Fruit fly (Drosophila melanogaster) whole organism, embryonic: Measurements from ENCODE around the gene c12.1.

Source experiments
- Abd-B ChIP-seq: fragments of 200-800 bp; sonication (Bioruptor generic); optimal IDR thresholded peaks from 2 replicates; lab custom pipeline; 2018; ENCODE audit warnings: missing biosample characterization, mild to moderate bottlenecking, missing genetic modification characterization, moderate library complexity
- Antp ChIP-seq: fragments of 200-800 bp; sonication (Bioruptor generic); optimal IDR thresholded peaks from 3 replicates; lab custom pipeline; 2016; ENCODE audit warnings: missing biosample characterization, missing genetic modification characterization
- B-H1 ChIP-seq: fragments of 200-800 bp; sonication (Bioruptor generic); IDR thresholded peaks from 3 replicates; pipeline ENCODE4 v1.3.6; 2022; ENCODE audit warnings: missing biosample characterization, missing genetic modification characterization
- CG11247 ChIP-seq: fragments of 200-800 bp; sonication (Bioruptor generic); IDR thresholded peaks from 2 replicates; pipeline ENCODE4 v1.3.6; 2022; ENCODE audit warnings: missing biosample characterization, missing genetic modification characterization
- CG12071 ChIP-seq: fragments of 200-800 bp; sonication (Bioruptor generic); optimal IDR thresholded peaks from 3 replicates; lab custom pipeline; 2018; ENCODE audit warnings: missing biosample characterization, mild to moderate bottlenecking, missing genetic modification characterization
- CG13624 ChIP-seq: fragments of 200-800 bp; sonication (Bioruptor generic); optimal IDR thresholded peaks from 2 replicates; lab custom pipeline; 2016; ENCODE audit warnings: missing biosample characterization, missing genetic modification characterization
- CG15073 ChIP-seq: fragments of 200-800 bp; sonication (Bioruptor generic); optimal IDR thresholded peaks from 2 replicates; lab custom pipeline; 2016; ENCODE audit warnings: missing biosample characterization, missing genetic modification characterization
- CG15479 ChIP-seq: fragments of 200-800 bp; sonication (Bioruptor generic); optimal IDR thresholded peaks from 3 replicates; lab custom pipeline; 2019; ENCODE audit warnings: missing biosample characterization, mild to moderate bottlenecking, missing genetic modification characterization, moderate library complexity
- CG16863 ChIP-seq: fragments of 200-800 bp; sonication (Bioruptor generic); optimal IDR thresholded peaks from 3 replicates; lab custom pipeline; 2016; ENCODE audit warnings: missing biosample characterization, missing genetic modification characterization
- CG17359 ChIP-seq: fragments of 200-800 bp; sonication (Bioruptor generic); optimal IDR thresholded peaks from 3 replicates; lab custom pipeline; 2018; ENCODE audit warnings: missing biosample characterization, mild to moderate bottlenecking, missing genetic modification characterization, moderate library complexity
- CG17612 ChIP-seq: fragments of 200-800 bp; sonication (Bioruptor generic); IDR thresholded peaks from 2 replicates; pipeline ENCODE4 v1.3.6; 2022; ENCODE audit warnings: missing biosample characterization, missing genetic modification characterization
- CG18011 ChIP-seq: fragments of 200-800 bp; sonication (Bioruptor generic); optimal IDR thresholded peaks from 2 replicates; lab custom pipeline; 2017; ENCODE audit warnings: missing biosample characterization, missing genetic modification characterization, mild to moderate bottlenecking, moderate library complexity, missing genotype
- CG18619 ChIP-seq: fragments of 200-800 bp; sonication (Bioruptor generic); optimal IDR thresholded peaks from 3 replicates; lab custom pipeline; 2017; ENCODE audit warnings: missing biosample characterization, mild to moderate bottlenecking, missing genetic modification characterization
- CG2129 ChIP-seq: fragments of 200-800 bp; sonication (Bioruptor generic); IDR thresholded peaks from 2 replicates; pipeline ENCODE4 v1.3.6; 2022; ENCODE audit warnings: missing biosample characterization, missing genetic modification characterization; ENCODE audit not compliant: partially characterized antibody
- CG3407 ChIP-seq: fragments of 200-800 bp; sonication (Bioruptor generic); optimal IDR thresholded peaks from 2 replicates; lab custom pipeline; 2018; ENCODE audit warnings: missing biosample characterization, mild to moderate bottlenecking, missing genetic modification characterization
- CG34224 ChIP-seq: fragments of 200-800 bp; sonication (Bioruptor generic); IDR thresholded peaks from 3 replicates; pipeline ENCODE4 v1.3.6; 2022; ENCODE audit warnings: missing biosample characterization, missing genetic modification characterization; ENCODE audit not compliant: partially characterized antibody
- CG3838 ChIP-seq: fragments of 200-800 bp; sonication (Bioruptor generic); optimal IDR thresholded peaks from 3 replicates; lab custom pipeline; 2016; ENCODE audit warnings: missing biosample characterization, missing genetic modification characterization
- CG4424 ChIP-seq: fragments of 200-800 bp; sonication (Bioruptor generic); optimal IDR thresholded peaks from 3 replicates; lab custom pipeline; 2016; ENCODE audit warnings: missing biosample characterization, missing genetic modification characterization
- CG6689 ChIP-seq: fragments of 200-800 bp; sonication (Bioruptor generic); IDR thresholded peaks from 2 replicates; pipeline ENCODE4 v1.3.6; 2022; ENCODE audit warnings: missing biosample characterization, missing genetic modification characterization
- CG6854 ChIP-seq: fragments of 200-800 bp; sonication (Bioruptor generic); optimal IDR thresholded peaks from 3 replicates; lab custom pipeline; 2017; ENCODE audit warnings: missing biosample characterization, mild to moderate bottlenecking, missing genetic modification characterization
- CG7786 ChIP-seq: fragments of 200-800 bp; sonication (Bioruptor generic); optimal IDR thresholded peaks from 2 replicates; lab custom pipeline; 2016; ENCODE audit warnings: missing biosample characterization, missing genetic modification characterization
- CG8290 ChIP-seq, 3 experiments: fragments of 200-800 bp; sonication (Bioruptor generic); optimal IDR thresholded peaks; 2 replicates each; lab custom pipeline; 2016 to 2019; ENCODE audit warnings: missing biosample characterization in 3 of 3, missing genetic modification characterization in 3 of 3, mild to moderate bottlenecking in 2 of 3, moderate library complexity in 1 of 3
- CG9215 ChIP-seq: fragments of 200-800 bp; sonication (Bioruptor generic); IDR thresholded peaks from 2 replicates; pipeline ENCODE4 v1.3.6; 2022; ENCODE audit warnings: missing biosample characterization, missing genetic modification characterization
- CG9437 ChIP-seq: fragments of 200-800 bp; sonication (Bioruptor generic); optimal IDR thresholded peaks from 2 replicates; lab custom pipeline; 2018; ENCODE audit warnings: missing biosample characterization, mild to moderate bottlenecking, missing genetic modification characterization
- Dek ChIP-seq: fragments of 200-800 bp; sonication (Bioruptor generic); optimal IDR thresholded peaks from 3 replicates; lab custom pipeline; 2019; ENCODE audit warnings: missing biosample characterization, mild to moderate bottlenecking, missing genetic modification characterization, moderate library complexity
- Dip3 ChIP-seq: fragments of 200-800 bp; sonication (Bioruptor generic); optimal IDR thresholded peaks from 3 replicates; lab custom pipeline; 2016; ENCODE audit warnings: missing biosample characterization, missing genetic modification characterization
- Nf-YC ChIP-seq: fragments of 200-800 bp; optimal IDR thresholded peaks from 3 replicates; lab custom pipeline; 2019; ENCODE audit warnings: missing biosample characterization, mild to moderate bottlenecking, missing genetic modification characterization, moderate library complexity
- Taf1 ChIP-seq: fragments of 200-800 bp; sonication (Bioruptor generic); IDR thresholded peaks from 2 replicates; pipeline ENCODE4 v1.3.6; 2022; ENCODE audit warnings: missing biosample characterization, missing genetic modification characterization
- Trl ChIP-seq, 3 experiments: fragments of >200 bp in 2 of 3; fragments of 200-800 bp in 1 of 3; sonication (Bioruptor generic) in 1 of 3; optimal IDR thresholded peaks; 2 replicates in 1 of 3; 3 replicates in 2 of 3; lab custom pipeline; 2016 to 2017; ENCODE audit warnings: missing biosample characterization in 1 of 3, missing genetic modification characterization in 1 of 3
- abd-A ChIP-seq: fragments of 200-800 bp; sonication (Bioruptor generic); optimal IDR thresholded peaks from 3 replicates; lab custom pipeline; 2019; ENCODE audit warnings: missing biosample characterization, mild to moderate bottlenecking, missing genetic modification characterization, moderate library complexity
- crc ChIP-seq: fragments of 200-800 bp; sonication (Bioruptor generic); optimal IDR thresholded peaks from 2 replicates; lab custom pipeline; 2016; ENCODE audit warnings: missing biosample characterization, missing genetic modification characterization
- danr ChIP-seq: fragments of 200-800 bp; sonication (Bioruptor generic); IDR thresholded peaks from 2 replicates; pipeline ENCODE4 v1.3.6; 2022; ENCODE audit warnings: missing biosample characterization, missing genetic modification characterization
- esg ChIP-seq: fragments of 200-800 bp; sonication (Bioruptor generic); conservative IDR thresholded peaks from 2 replicates; pipeline ENCODE4 v1.3.6; 2022; ENCODE audit warnings: missing biosample characterization, missing genetic modification characterization
- eyg ChIP-seq: fragments of 200-800 bp; sonication (Bioruptor generic); optimal IDR thresholded peaks from 3 replicates; lab custom pipeline; 2016; ENCODE audit warnings: missing biosample characterization, missing genetic modification characterization
- ftz-f1 ChIP-seq: fragments of 200-800 bp; sonication (Bioruptor generic); optimal IDR thresholded peaks from 2 replicates; lab custom pipeline; 2016; ENCODE audit warnings: missing biosample characterization, missing genetic modification characterization
- fu2 ChIP-seq: fragments of 200-800 bp; sonication (Bioruptor generic); optimal IDR thresholded peaks from 2 replicates; lab custom pipeline; 2016; ENCODE audit warnings: missing biosample characterization, missing genetic modification characterization
- gro ChIP-seq: fragments of 200-800 bp; sonication (Bioruptor generic); optimal IDR thresholded peaks from 2 replicates; lab custom pipeline; 2016; ENCODE audit warnings: missing biosample characterization, missing genetic modification characterization
- ind ChIP-seq: fragments of 200-800 bp; sonication (Bioruptor generic); optimal IDR thresholded peaks from 3 replicates; lab custom pipeline; 2016; ENCODE audit warnings: missing biosample characterization, missing genetic modification characterization
- klu ChIP-seq: fragments of 200-800 bp; sonication (Bioruptor generic); IDR thresholded peaks from 2 replicates; pipeline ENCODE4 v1.3.6; 2022; ENCODE audit warnings: missing biosample characterization, missing genetic modification characterization
- maf-S ChIP-seq: fragments of 200-800 bp; sonication (Bioruptor generic); optimal IDR thresholded peaks from 2 replicates; lab custom pipeline; 2016; ENCODE audit warnings: missing biosample characterization, missing genetic modification characterization
- mld ChIP-seq: fragments of 200-800 bp; sonication (Bioruptor generic); IDR thresholded peaks from 3 replicates; pipeline ENCODE4 v1.3.6; 2022; ENCODE audit warnings: missing biosample characterization, missing genetic modification characterization; ENCODE audit not compliant: partially characterized antibody
- oc ChIP-seq: fragments of 200-800 bp; sonication (Bioruptor generic); optimal IDR thresholded peaks from 2 replicates; lab custom pipeline; 2018; ENCODE audit warnings: missing biosample characterization, mild to moderate bottlenecking, missing genetic modification characterization, moderate library complexity
- otp ChIP-seq: fragments of 200-800 bp; sonication (Bioruptor generic); IDR thresholded peaks from 3 replicates; pipeline ENCODE4, ENCODE4 v1.3.6; 2022; ENCODE audit warnings: missing biosample characterization, missing genetic modification characterization
- p53 ChIP-seq: fragments of 200-800 bp; sonication (Bioruptor generic); optimal IDR thresholded peaks from 2 replicates; lab custom pipeline; 2016; ENCODE audit warnings: missing biosample characterization, missing genetic modification characterization
- peb ChIP-seq: fragments of 200-800 bp; sonication (Bioruptor generic); IDR thresholded peaks from 2 replicates; pipeline ENCODE4 v1.3.6; 2022; ENCODE audit warnings: missing biosample characterization, missing genetic modification characterization
- sc ChIP-seq, 3 experiments: fragments of >200 bp in 2 of 3; fragments of 200-800 bp in 1 of 3; sonication (Bioruptor generic) in 1 of 3; optimal IDR thresholded peaks; 2 replicates in 2 of 3; 3 replicates in 1 of 3; lab custom pipeline; 2017; ENCODE audit warnings: mild to moderate bottlenecking in 1 of 3, missing biosample characterization in 1 of 3, missing genetic modification characterization in 1 of 3, missing genetic modification reagents in 1 of 3
- schlank ChIP-seq: fragments of 200-800 bp; sonication (Bioruptor generic); optimal IDR thresholded peaks from 2 replicates; lab custom pipeline; 2018; ENCODE audit warnings: missing biosample characterization, mild to moderate bottlenecking, missing genetic modification characterization
- shn ChIP-seq: fragments of 200-800 bp; sonication (Bioruptor generic); optimal IDR thresholded peaks from 3 replicates; lab custom pipeline; 2016; ENCODE audit warnings: missing biosample characterization, missing genetic modification characterization
- vvl ChIP-seq: fragments of 200-800 bp; sonication (Bioruptor generic); IDR thresholded peaks from 2 replicates; pipeline ENCODE4 v1.3.6; 2022; ENCODE audit warnings: missing biosample characterization, missing genetic modification characterization

c12.1 gene

DNA sequence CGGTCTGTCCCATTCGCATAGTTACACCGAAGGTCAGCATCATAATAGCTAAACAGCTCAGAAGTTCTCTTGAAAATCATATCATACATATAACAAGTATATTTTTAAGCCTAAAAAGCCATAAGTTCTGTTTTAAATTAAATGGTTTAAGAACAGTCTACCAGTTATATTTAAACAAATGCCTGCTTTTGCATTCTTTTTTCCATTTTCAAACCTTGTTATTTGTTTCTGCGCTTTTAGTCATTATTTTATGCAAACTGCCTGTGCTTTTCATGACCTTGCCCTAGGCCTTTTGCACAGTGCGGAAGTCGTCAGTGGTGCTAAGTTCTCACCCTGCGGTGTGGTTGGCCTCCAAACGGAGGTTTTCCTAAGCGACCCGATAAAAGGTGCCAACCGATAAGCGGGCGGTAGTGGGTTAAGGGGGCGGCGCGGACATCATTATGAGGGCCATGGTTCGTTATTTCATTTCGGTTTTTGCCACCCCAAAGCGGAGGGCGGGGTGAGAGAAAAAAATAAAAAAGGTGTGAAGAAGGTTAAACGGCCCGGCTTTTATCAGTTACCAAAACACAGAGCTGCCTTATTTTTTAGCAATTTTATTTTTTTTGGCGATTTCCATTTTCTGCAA is 25.6 kb upstream of the c12.1 start (continued):
- peak; percentile 49 for TF ChIP-seq CG6854 (GFP tag; lab: Kevin White, UChicago)
- TF ChIP-seq maf-S (GFP tag; lab: Kevin White, UChicago), result no peak
- TF ChIP-seq CG3407 (GFP tag; lab: Kevin White, UChicago), result no peak
- TF ChIP-seq CG7786 (GFP tag; lab: Kevin White, UChicago), result peak; percentile 56
- peak; percentile 32 for TF ChIP-seq CG4424 (GFP tag; lab: Kevin White, UChicago)
- peak; percentile 43 for TF ChIP-seq Dek (tag; lab: Kevin White, UChicago)
- TF ChIP-seq CG9437, result peak; percentile 35
- TF ChIP-seq CG17612 (GFP tag; lab: Robert Waterston, UW), result no peak
- peak; percentile 33 for TF ChIP-seq eyg
- no peak for TF ChIP-seq mld (GFP tag; lab: Robert Waterston, UW)
- TF ChIP-seq CG18011 (GFP tag; lab: Kevin White, UChicago), result no peak
- TF ChIP-seq Dip3 (GFP tag; lab: Kevin White, UChicago), result peak; percentile 61
- TF ChIP-seq CG11247, result peak; percentile 20; the same call in 1 of the 2 replicates
- TF ChIP-seq Taf1, result no peak
- TF ChIP-seq CG15479 (GFP tag; lab: Kevin White, UChicago), result no peak
- no peak for TF ChIP-seq oc
- TF ChIP-seq CG17359 (tag; lab: Kevin White, UChicago), result peak; percentile 42
- no peak for TF ChIP-seq peb (GFP tag; lab: Robert Waterston, UW)
- peak; percentile 63 for TF ChIP-seq CG6689 (GFP tag; lab: Robert Waterston, UW)
- no peak for TF ChIP-seq CG3838 (GFP tag; lab: Kevin White, UChicago)
- TF ChIP-seq Antp (GFP tag; lab: Kevin White, UChicago), result peak; percentile 35
- TF ChIP-seq Abd-B (GFP tag; lab: Kevin White, UChicago), result peak; percentile 32
- no peak for TF ChIP-seq CG8290 (GFP tag; optimal IDR thresholded peaks at IDR 0.05; lab: Kevin White, UChicago)
- no peak for TF ChIP-seq CG8290 (tag; optimal IDR thresholded peaks at IDR 0.05; lab: Kevin White, UChicago)
- TF ChIP-seq sc (optimal IDR thresholded peaks at IDR 0.05; lab: Kevin White, UChicago), result no peak
- no peak for TF ChIP-seq sc (GFP tag; optimal IDR thresholded peaks at IDR 0.05; lab: Kevin White, UChicago)
- TF ChIP-seq fu2 (GFP tag; lab: Kevin White, UChicago), result peak; percentile 52
- no peak for TF ChIP-seq otp (GFP tag; lab: Robert Waterston, UW)
- peak; percentile 56 for TF ChIP-seq CG12071 (GFP tag; lab: Kevin White, UChicago)
- no peak for TF ChIP-seq CG2129 (GFP tag; lab: Robert Waterston, UW)
- TF ChIP-seq Trl (optimal IDR thresholded peaks at IDR 0.05; lab: Kevin White, UChicago), result no peak
- TF ChIP-seq Trl (GFP tag; optimal IDR thresholded peaks at IDR 0.05; lab: Kevin White, UChicago), result no peak
- TF ChIP-seq CG13624 (GFP tag; lab: Kevin White, UChicago), result peak; percentile 19
- TF ChIP-seq esg (GFP tag; lab: Robert Waterston, UW), result 0 out of 2 replicates have a peak, but pooled peaks have one; percentile 14
- no peak for TF ChIP-seq klu (GFP tag; lab: Robert Waterston, UW)
- TF ChIP-seq CG18619, result peak; percentile 42
- peak; percentile 88 for TF ChIP-seq ftz-f1 (GFP tag; lab: Kevin White, UChicago)
- TF ChIP-seq CG34224, result no peak
- TF ChIP-seq crc (GFP tag; lab: Kevin White, UChicago), result peak; percentile 17
- TF ChIP-seq abd-A (tag; lab: Kevin White, UChicago), result no peak
- peak; percentile 18 for TF ChIP-seq CG16863
- TF ChIP-seq p53 (GFP tag; lab: Kevin White, UChicago), result no peak
- peak; percentile 44 for TF ChIP-seq gro (GFP tag; lab: Kevin White, UChicago)
- TF ChIP-seq danr (GFP tag; lab: Robert Waterston, UW), result no peak
- peak; percentile 54 for TF ChIP-seq ind (GFP tag; lab: Kevin White, UChicago)
- no peak for TF ChIP-seq CG15073 (GFP tag; lab: Kevin White, UChicago)
- peak; percentile 51 for TF ChIP-seq CG9215
- TF ChIP-seq shn (GFP tag; lab: Kevin White, UChicago), result peak; percentile 13
- peak; percentile 50 for TF ChIP-seq vvl (GFP tag; lab: Robert Waterston, UW)
- TF ChIP-seq schlank, result peak; percentile 39
- TF ChIP-seq Nf-YC (tag; lab: Kevin White, UChicago), result peak; percentile 39
- no peak for TF ChIP-seq B-H1 (GFP tag; lab: Robert Waterston, UW)
